Fruit fly (Drosophila melanogaster): ENCODE measurements around the gene mRpL21.
A peak's percentile ranks its signal among the peaks of the same experiment; 100 is the strongest.

The mRpL21 gene

DNA sequence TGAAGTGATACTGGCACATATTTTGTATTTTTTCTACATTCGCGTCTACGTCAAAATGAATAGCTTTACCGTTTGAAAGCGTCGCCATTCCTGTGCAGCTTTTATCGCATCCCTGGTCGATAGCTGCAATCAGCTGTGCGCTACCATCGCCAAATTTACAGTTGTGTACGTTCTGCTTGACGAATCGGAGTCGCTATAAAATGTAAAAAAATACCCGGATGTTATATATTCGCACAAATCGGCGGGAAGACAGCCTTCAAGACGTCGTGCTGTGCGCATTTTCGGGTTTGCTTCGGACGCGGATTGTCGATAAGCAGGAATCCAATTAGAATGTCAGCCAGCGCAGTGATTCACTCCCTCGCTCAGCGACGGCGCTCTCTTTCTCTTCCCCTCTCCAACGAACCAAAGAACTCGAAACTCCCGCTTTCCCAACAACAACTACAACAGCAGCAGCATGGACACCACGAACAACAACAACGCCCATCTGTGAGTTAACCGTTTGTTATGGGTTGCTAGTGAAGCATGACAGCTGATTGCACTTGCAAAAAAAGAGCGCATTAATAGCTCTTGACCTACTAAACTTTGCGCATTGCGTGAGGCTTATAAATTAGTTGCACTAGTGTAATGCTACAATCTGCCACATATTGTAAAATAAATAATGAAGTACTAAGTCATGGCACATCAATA, 39.9 kb upstream of the mRpL21 start (continued):
- TF ChIP-seq lov (optimal IDR thresholded peaks at IDR 0.05), result no peak
- TF ChIP-seq lov (GFP tag; IDR thresholded peaks at IDR 0.05), result 0 out of 3 replicates have a peak, but pooled peaks have one; percentile 39
- no peak for TF ChIP-seq CG9797 (GFP tag; optimal IDR thresholded peaks at IDR 0.05)
- no peak for TF ChIP-seq CG32767 (GFP tag; IDR thresholded peaks at IDR 0.05)
- peak; percentile 40 for TF ChIP-seq CG17829 (tag; optimal IDR thresholded peaks at IDR 0.05)
- no peak for TF ChIP-seq Scr (GFP tag; IDR thresholded peaks at IDR 0.05; ENCODE audit: partially characterized antibody)
- no peak for TF ChIP-seq Dfd (GFP tag; optimal IDR thresholded peaks at IDR 0.05)
- peak; percentile 78 for TF ChIP-seq Ets97D (GFP tag; optimal IDR thresholded peaks at IDR 0.05)
- TF ChIP-seq CG17802 (tag; optimal IDR thresholded peaks at IDR 0.05), result no peak
- TF ChIP-seq CG6854 (GFP tag; optimal IDR thresholded peaks at IDR 0.05), result no peak
- TF ChIP-seq PHDP (tag; optimal IDR thresholded peaks at IDR 0.05), result no peak
- no peak; the same call in 2 of the 3 replicates for TF ChIP-seq CG11093 (GFP tag; IDR thresholded peaks at IDR 0.05)
- no peak for TF ChIP-seq CG8359 (GFP tag; optimal IDR thresholded peaks at IDR 0.05; ENCODE audit: borderline replicate concordance)
- no peak for TF ChIP-seq Chrac-16 (GFP tag; optimal IDR thresholded peaks at IDR 0.05)
- TF ChIP-seq CG15269 (tag; optimal IDR thresholded peaks at IDR 0.05), result no peak
- peak; percentile 40; the same call in 1 of the 2 replicates for TF ChIP-seq CG13287 (GFP tag; IDR thresholded peaks at IDR 0.05; ENCODE audit: partially characterized antibody)
- TF ChIP-seq peb (GFP tag; IDR thresholded peaks at IDR 0.05), result no peak
- no peak for TF ChIP-seq sqz (GFP tag; optimal IDR thresholded peaks at IDR 0.05)
- TF ChIP-seq CG4617 (GFP tag; optimal IDR thresholded peaks at IDR 0.05; ENCODE audit: borderline replicate concordance), result peak; percentile 20
- TF ChIP-seq Hr39 (optimal IDR thresholded peaks at IDR 0.05), result no peak
- TF ChIP-seq CG11695 (GFP tag; IDR thresholded peaks at IDR 0.05), result 0 out of 3 replicates have a peak, but pooled peaks have one; percentile 8
- TF ChIP-seq CG4328 (GFP tag; optimal IDR thresholded peaks at IDR 0.05), result no peak
- no peak for TF ChIP-seq YL-1 (GFP tag; optimal IDR thresholded peaks at IDR 0.05)
- TF ChIP-seq nerfin-2 (GFP tag; IDR thresholded peaks at IDR 0.05; ENCODE audit: partially characterized antibody), result no peak
- no peak for TF ChIP-seq gcm (GFP tag; optimal IDR thresholded peaks at IDR 0.05)
- TF ChIP-seq CG10959 (GFP tag; IDR thresholded peaks at IDR 0.05), result no peak
- no peak for TF ChIP-seq CG8388 (GFP tag; optimal IDR thresholded peaks at IDR 0.05)
- peak; percentile 75 to 96 for TF ChIP-seq crp (GFP tag; optimal IDR thresholded peaks at IDR 0.05)
- 0 out of 2 replicates have a peak, but pooled peaks have one; percentile 4 for TF ChIP-seq sob (GFP tag; IDR thresholded peaks at IDR 0.05)
- no peak for TF ChIP-seq CG7786 (GFP tag; optimal IDR thresholded peaks at IDR 0.05)
- no peak for TF ChIP-seq Doc2 (GFP tag; IDR thresholded peaks at IDR 0.05)
- peak; percentile 1 for TF ChIP-seq CG2875 (GFP tag; optimal IDR thresholded peaks at IDR 0.05)
- no peak for TF ChIP-seq CG6689 (GFP tag; IDR thresholded peaks at IDR 0.05)
- no peak for TF ChIP-seq Dbx (GFP tag; IDR thresholded peaks at IDR 0.05)
- TF ChIP-seq CG3995 (GFP tag; optimal IDR thresholded peaks at IDR 0.05), result no peak
- no peak for TF ChIP-seq Six4 (GFP tag; optimal IDR thresholded peaks at IDR 0.05)
- no peak for TF ChIP-seq bcd (GFP tag; optimal IDR thresholded peaks at IDR 0.05)
- no peak for TF ChIP-seq ro (GFP tag; IDR thresholded peaks at IDR 0.05)
- no peak for TF ChIP-seq NC2β (GFP tag; optimal IDR thresholded peaks at IDR 0.05)
- no peak for TF ChIP-seq psq (GFP tag; optimal IDR thresholded peaks at IDR 0.05)
- no peak for TF ChIP-seq bowl (GFP tag; IDR thresholded peaks at IDR 0.05)
- TF ChIP-seq ac (GFP tag; optimal IDR thresholded peaks at IDR 0.05), result no peak
- peak; percentile 12 for TF ChIP-seq stwl (tag; optimal IDR thresholded peaks at IDR 0.05)
- TF ChIP-seq CG2889 (GFP tag; IDR thresholded peaks at IDR 0.05), result no peak
- TF ChIP-seq gfzf (GFP tag; optimal IDR thresholded peaks at IDR 0.05), result peak; percentile 0
- no peak for TF ChIP-seq CG5953 (GFP tag; IDR thresholded peaks at IDR 0.05)
- TF ChIP-seq B-H1 (GFP tag; IDR thresholded peaks at IDR 0.05), result no peak
- no peak for TF ChIP-seq CG30403 (GFP tag; optimal IDR thresholded peaks at IDR 0.05)
- TF ChIP-seq Antp (GFP tag; optimal IDR thresholded peaks at IDR 0.05), result no peak
- no peak for TF ChIP-seq Poxn (GFP tag; IDR thresholded peaks at IDR 0.05)
- TF ChIP-seq CG2199 (GFP tag; IDR thresholded peaks at IDR 0.05), result peak; percentile 89
